Worm (Caenorhabditis elegans) whole organism, L1 larva: ENCODE results near the gene hum-10.

ENCODE experiments used
- C34B4.2 ChIP-seq: sonication (generic microtip); optimal IDR thresholded peaks from 2 replicates; lab custom pipeline; 2017; ENCODE audit warnings: mild to moderate bottlenecking, missing genetic modification characterization, missing compliant biosample characterization
- F16B12.6 ChIP-seq: fragments of 150-350 bp; optimal IDR thresholded peaks from 2 replicates; lab custom pipeline; 2014; ENCODE audit warnings: missing biosample characterization, missing genetic modification characterization
- alr-1 ChIP-seq: fragments of 200-800 bp; sonication (Bioruptor generic); optimal IDR thresholded peaks from 2 replicates; lab custom pipeline; 2018; ENCODE audit warnings: borderline replicate concordance, mild to moderate bottlenecking, missing genetic modification characterization, missing compliant biosample characterization
- aly-2 ChIP-seq: fragments of 150-350 bp; optimal IDR thresholded peaks from 2 replicates; lab custom pipeline; 2014; ENCODE audit warnings: missing biosample characterization, missing genetic modification characterization
- blmp-1 ChIP-seq: fragments of 150-350 bp; optimal IDR thresholded peaks from 2 replicates; lab custom pipeline; 2014; ENCODE audit warnings: missing biosample characterization, missing genetic modification characterization
- ceh-88 ChIP-seq: fragments of 200-800 bp; sonication (Bioruptor generic); IDR thresholded peaks from 2 replicates; pipeline ENCODE4 v1.3.6; 2022; ENCODE audit warnings: missing genetic modification characterization, missing compliant biosample characterization
- ceh-90 ChIP-seq: sonication (generic microtip); optimal IDR thresholded peaks from 2 replicates; lab custom pipeline; 2016; ENCODE audit warnings: missing genetic modification characterization, missing compliant biosample characterization
- ces-1 ChIP-seq: fragments of 150-350 bp; optimal IDR thresholded peaks from 2 replicates; lab custom pipeline; 2014; ENCODE audit warnings: missing biosample characterization, missing genetic modification reagents, missing genetic modification characterization
- dpl-1 ChIP-seq, 3 experiments: fragments of 150-350 bp in 2 of 3; sonication (generic microtip) in 1 of 3; optimal IDR thresholded peaks; 2 replicates each; lab custom pipeline; 2014 to 2017; ENCODE audit warnings: missing biosample characterization in 3 of 3, missing genetic modification characterization in 3 of 3, missing genetic modification reagents in 3 of 3
- efl-1 ChIP-seq, 4 experiments: fragments of 150-350 bp; optimal IDR thresholded peaks in 3 of 4; peaks in 1 of 4; 1 replicate in 1 of 4; 2 replicates in 3 of 4; lab custom pipeline; 2014; ENCODE audit warnings: missing biosample characterization in 2 of 4, missing genetic modification characterization in 2 of 4, missing genetic modification reagents in 2 of 4
- efl-3 ChIP-seq: fragments of 200-800 bp; sonication (Bioruptor generic); optimal IDR thresholded peaks from 2 replicates; lab custom pipeline; 2018; ENCODE audit warnings: mild to moderate bottlenecking, missing genetic modification characterization, missing compliant biosample characterization
- egl-13 ChIP-seq: sonication (generic microtip); optimal IDR thresholded peaks from 2 replicates; lab custom pipeline; 2016; ENCODE audit warnings: missing genotype, missing genetic modification reagents, missing genetic modification characterization, missing compliant biosample characterization
- egl-27 ChIP-seq, 2 experiments: fragments of 150-350 bp in 1 of 2; sonication (generic microtip); optimal IDR thresholded peaks; 3 replicates each; lab custom pipeline; 2017 to 2018; ENCODE audit warnings: missing biosample characterization in 2 of 2, missing genetic modification characterization in 2 of 2, missing genetic modification reagents in 2 of 2
- elt-2 ChIP-seq: sonication (generic microtip); optimal IDR thresholded peaks from 2 replicates; lab custom pipeline; 2016; ENCODE audit warnings: missing genetic modification characterization, mild to moderate bottlenecking, inconsistent platforms, missing compliant biosample characterization, missing genetic modification reagents
- elt-3 ChIP-seq, 6 experiments: fragments of 150-350 bp in 1 of 6; sonication (generic microtip); optimal IDR thresholded peaks; 2 replicates each; lab custom pipeline; 2017 to 2018; ENCODE audit warnings: missing biosample characterization in 6 of 6, missing genetic modification characterization in 6 of 6, inconsistent platforms in 1 of 6
- fkh-10 ChIP-seq: sonication (generic microtip); optimal IDR thresholded peaks from 2 replicates; lab custom pipeline; 2017; ENCODE audit warnings: missing biosample characterization, missing genetic modification reagents, missing genetic modification characterization
- hpl-2 ChIP-seq: fragments of 150-350 bp; optimal IDR thresholded peaks from 2 replicates; lab custom pipeline; 2014; ENCODE audit warnings: missing biosample characterization, missing genetic modification reagents, missing genetic modification characterization
- jun-1 ChIP-seq: fragments of 150-350 bp; optimal IDR thresholded peaks from 2 replicates; lab custom pipeline; 2014; ENCODE audit warnings: missing biosample characterization, missing genetic modification reagents, missing genetic modification characterization
- lin-14 ChIP-seq: fragments of 200-800 bp; sonication (Bioruptor generic); optimal IDR thresholded peaks from 2 replicates; lab custom pipeline; 2018; ENCODE audit warnings: mild to moderate bottlenecking, missing genetic modification characterization, moderate library complexity, missing compliant biosample characterization
- lin-35 ChIP-seq, 2 experiments: fragments of 150-350 bp; optimal IDR thresholded peaks; 2 replicates each; lab custom pipeline; 2014; ENCODE audit warnings: missing biosample characterization in 2 of 2, missing genetic modification characterization in 2 of 2, missing genetic modification reagents in 2 of 2
- lin-39 ChIP-seq: fragments of 150-350 bp; optimal IDR thresholded peaks from 2 replicates; lab custom pipeline; 2014; ENCODE audit warnings: missing biosample characterization, missing genetic modification reagents, missing genetic modification characterization
- lsy-2 ChIP-seq, 2 experiments: fragments of 150-350 bp; optimal IDR thresholded peaks; 2 replicates each; lab custom pipeline; 2014; ENCODE audit warnings: missing biosample characterization in 2 of 2, missing genetic modification characterization in 2 of 2
- mab-9 ChIP-seq: fragments of 200-800 bp; sonication (Bioruptor generic); IDR thresholded peaks from 2 replicates; pipeline ENCODE4 v1.3.6; 2022; ENCODE audit warnings: missing genetic modification reagents, missing genetic modification characterization, missing compliant biosample characterization
- mdl-1 ChIP-seq, 2 experiments: fragments of 150-350 bp; optimal IDR thresholded peaks; 2 replicates each; lab custom pipeline; 2014 to 2017; ENCODE audit warnings: missing biosample characterization in 2 of 2, missing genetic modification characterization in 2 of 2, inconsistent platforms in 1 of 2
- mef-2 ChIP-seq: fragments of 150-350 bp; optimal IDR thresholded peaks from 2 replicates; lab custom pipeline; 2014; ENCODE audit warnings: missing biosample characterization, missing genetic modification characterization
- nhr-11 ChIP-seq: fragments of 150-350 bp; optimal IDR thresholded peaks from 2 replicates; lab custom pipeline; 2014; ENCODE audit warnings: missing biosample characterization, missing genetic modification characterization
- nhr-12 ChIP-seq: sonication (generic microtip); optimal IDR thresholded peaks from 2 replicates; lab custom pipeline; 2017; ENCODE audit warnings: missing biosample characterization, missing genetic modification characterization
- nhr-19 ChIP-seq: fragments of 200-800 bp; sonication (Bioruptor generic); conservative IDR thresholded peaks from 2 replicates; pipeline ENCODE4 v1.3.6; 2022; ENCODE audit warnings: missing genetic modification characterization, missing compliant biosample characterization
- nhr-20 ChIP-seq: sonication (generic microtip); optimal IDR thresholded peaks from 2 replicates; lab custom pipeline; 2016; ENCODE audit warnings: mild to moderate bottlenecking, missing genetic modification characterization, missing compliant biosample characterization
- nhr-237 ChIP-seq: fragments of 150-350 bp; optimal IDR thresholded peaks from 2 replicates; lab custom pipeline; 2014; ENCODE audit warnings: missing biosample characterization, missing genetic modification characterization
- nhr-71 ChIP-seq: sonication (generic microtip); optimal IDR thresholded peaks from 2 replicates; lab custom pipeline; 2016; ENCODE audit warnings: mild to moderate bottlenecking, missing genetic modification characterization, moderate library complexity, missing compliant biosample characterization
- nhr-76 ChIP-seq: sonication (generic microtip); optimal IDR thresholded peaks from 2 replicates; lab custom pipeline; 2017; ENCODE audit warnings: missing biosample characterization, missing genetic modification characterization
- nhr-77 ChIP-seq: fragments of 150-350 bp; optimal IDR thresholded peaks from 2 replicates; lab custom pipeline; 2014; ENCODE audit warnings: missing biosample characterization, missing genetic modification characterization
- nhr-84 ChIP-seq: sonication (generic microtip); optimal IDR thresholded peaks from 2 replicates; lab custom pipeline; 2017; ENCODE audit warnings: missing biosample characterization, missing genetic modification characterization
- nhr-85 ChIP-seq: sonication (generic microtip); peaks from one replicate; lab custom pipeline; 2016; ENCODE audit warnings: missing genetic modification characterization, inconsistent platforms, missing compliant biosample characterization
- nhr-90 ChIP-seq: sonication (generic microtip); optimal IDR thresholded peaks from 2 replicates; lab custom pipeline; 2016; ENCODE audit warnings: mild to moderate bottlenecking, missing genetic modification characterization, missing compliant biosample characterization; ENCODE audit not compliant: poor library complexity
- pag-3 ChIP-seq: sonication (generic microtip); optimal IDR thresholded peaks from 2 replicates; lab custom pipeline; 2017; ENCODE audit warnings: missing genetic modification characterization, mild to moderate bottlenecking, missing compliant biosample characterization, antibody characterized with exemption, borderline replicate concordance; ENCODE audit not compliant: insufficient read depth
- pax-3 ChIP-seq: fragments of 200-800 bp; sonication (Bioruptor generic); optimal IDR thresholded peaks from 2 replicates; lab custom pipeline; 2018; ENCODE audit warnings: mild to moderate bottlenecking, missing genetic modification characterization, moderate library complexity, missing compliant biosample characterization
- pqm-1 ChIP-seq: sonication (generic microtip); optimal IDR thresholded peaks from 3 replicates; lab custom pipeline; 2017; ENCODE audit warnings: missing biosample characterization, missing genetic modification characterization
- snpc-4 ChIP-seq: fragments of 150-350 bp; optimal IDR thresholded peaks from 2 replicates; lab custom pipeline; 2014; ENCODE audit warnings: missing biosample characterization, missing genetic modification characterization
- sup-37 ChIP-seq: fragments of 200-800 bp; sonication (Bioruptor generic); optimal IDR thresholded peaks from 2 replicates; lab custom pipeline; 2018; ENCODE audit warnings: mild to moderate bottlenecking, missing genetic modification characterization, missing compliant biosample characterization
- tbx-2 ChIP-seq: sonication (generic microtip); optimal IDR thresholded peaks from 2 replicates; lab custom pipeline; 2016; ENCODE audit warnings: missing genetic modification characterization, missing compliant biosample characterization
- unc-130 ChIP-seq: fragments of 150-350 bp; optimal IDR thresholded peaks from 2 replicates; lab custom pipeline; 2017; ENCODE audit warnings: missing biosample characterization, missing genetic modification characterization, inconsistent platforms
- unc-98 ChIP-seq: fragments of 200-800 bp; sonication (Bioruptor generic); IDR thresholded peaks from 2 replicates; pipeline ENCODE4 v1.3.6; 2022; ENCODE audit warnings: missing genetic modification characterization, missing compliant biosample characterization
- vab-15 ChIP-seq: sonication (generic microtip); optimal IDR thresholded peaks from 2 replicates; lab custom pipeline; 2017; ENCODE audit warnings: missing genotype, mild to moderate bottlenecking, missing genetic modification characterization, missing compliant biosample characterization
- xbp-1 ChIP-seq: sonication (generic microtip); optimal IDR thresholded peaks from 2 replicates; lab custom pipeline; 2016; ENCODE audit warnings: missing genetic modification characterization, missing compliant biosample characterization
- zag-1 ChIP-seq: fragments of 150-350 bp; optimal IDR thresholded peaks from 2 replicates; lab custom pipeline; 2014; ENCODE audit warnings: missing biosample characterization, missing genetic modification characterization
- zip-4 ChIP-seq: fragments of 200-800 bp; sonication (Bioruptor generic); optimal IDR thresholded peaks from 2 replicates; lab custom pipeline; 2018; ENCODE audit warnings: mild to moderate bottlenecking, missing genetic modification characterization, moderate library complexity, missing compliant biosample characterization
- ztf-11 ChIP-seq, 2 experiments: sonication (generic microtip); optimal IDR thresholded peaks; 2 replicates each; lab custom pipeline; 2016 to 2017; ENCODE audit warnings: missing genetic modification characterization in 2 of 2, missing biosample characterization in 1 of 2, missing compliant biosample characterization in 1 of 2

Gene hum-10

ce11 chrX:4795329-4795728 is 13.2 kb upstream of the hum-10 start (continued):
- no peak for TF ChIP-seq unc-98 (GFP tag; lab: Robert Waterston, UW)
- TF ChIP-seq jun-1 (tag; lab: Kevin White, UChicago) = peak; percentile 69
- peak; percentile 12 for TF ChIP-seq pqm-1 (tag; lab: Kevin White, UChicago)
- no peak for TF ChIP-seq fkh-10 (GFP tag; lab: Kevin White, UChicago)
- peak in 1 of 6 experiments; percentile 36 for TF ChIP-seq elt-3 (tag; optimal IDR thresholded peaks at IDR 0.05; lab: Kevin White, UChicago)
- no peak for TF ChIP-seq nhr-11
- no peak for TF ChIP-seq nhr-76
- no peak for TF ChIP-seq C34B4.2 (tag; lab: Kevin White, UChicago)
- no peak for TF ChIP-seq nhr-77 (tag; lab: Kevin White, UChicago)
- no peak for TF ChIP-seq alr-1 (tag; lab: Kevin White, UChicago)
- no peak for TF ChIP-seq pag-3 (tag; lab: Kevin White, UChicago)
- TF ChIP-seq zag-1 (tag; lab: Kevin White, UChicago) = no peak
- no peak for TF ChIP-seq ceh-88 (GFP tag; lab: Robert Waterston, UW)
- no peak for TF ChIP-seq xbp-1 (tag; lab: Kevin White, UChicago)
- no peak for TF ChIP-seq ceh-90 (tag; lab: Kevin White, UChicago)
- peak; percentile 48 for TF ChIP-seq nhr-71 (tag; lab: Kevin White, UChicago)
- TF ChIP-seq nhr-19 (GFP tag; lab: Robert Waterston, UW) = no peak; the same call in 1 of the 2 replicates
- TF ChIP-seq mab-9 (GFP tag; lab: Robert Waterston, UW) = no peak
- TF ChIP-seq tbx-2 = no peak
- no peak for TF ChIP-seq zip-4 (GFP tag; lab: Kevin White, UChicago)
- TF ChIP-seq nhr-85 (tag; lab: Kevin White, UChicago) = peak; percentile 18
- TF ChIP-seq efl-1 (optimal IDR thresholded peaks at IDR 0.05; lab: Kevin White, UChicago) = no peak
- TF ChIP-seq efl-1 (GFP tag; optimal IDR thresholded peaks at IDR 0.05 in 1 of 2; lab: Kevin White, UChicago) = peak in 1 of 2 experiments; percentile 69
- no peak for TF ChIP-seq nhr-237 (tag; lab: Kevin White, UChicago)
- TF ChIP-seq hpl-2 (GFP tag; lab: Kevin White, UChicago) = no peak
- no peak for TF ChIP-seq mef-2 (tag; lab: Kevin White, UChicago)
- TF ChIP-seq egl-13 (tag; lab: Kevin White, UChicago) = no peak
- TF ChIP-seq ces-1 (GFP tag; lab: Kevin White, UChicago) = no peak
- no peak for TF ChIP-seq lin-39 (tag; lab: Kevin White, UChicago)
- TF ChIP-seq ztf-11 (tag; optimal IDR thresholded peaks at IDR 0.05; lab: Kevin White, UChicago) = no peak
- no peak for TF ChIP-seq aly-2 (tag; lab: Kevin White, UChicago)
- no peak for TF ChIP-seq dpl-1 (GFP tag; optimal IDR thresholded peaks at IDR 0.05; lab: Kevin White, UChicago)
- no peak for TF ChIP-seq sup-37 (GFP tag; lab: Kevin White, UChicago)
- TF ChIP-seq vab-15 (tag; lab: Kevin White, UChicago) = no peak
- TF ChIP-seq, all 84 proteins: peak for 14

- no peak for TF ChIP-seq F16B12.6
- peak in 1 of 2 experiments; percentile 56 for TF ChIP-seq lin-35 (GFP tag; optimal IDR thresholded peaks at IDR 0.05; lab: Kevin White, UChicago)
- TF ChIP-seq pax-3 = peak; percentile 20
- peak; percentile 18 for TF ChIP-seq lin-14 (GFP tag; lab: Kevin White, UChicago)
- no peak for TF ChIP-seq nhr-237 (tag; lab: Kevin White, UChicago)
- TF ChIP-seq egl-27 (tag; optimal IDR thresholded peaks at IDR 0.05; lab: Kevin White, UChicago) = no peak
- TF ChIP-seq nhr-84 (tag; lab: Kevin White, UChicago) = no peak
- TF ChIP-seq pqm-1 (tag; lab: Kevin White, UChicago) = peak; percentile 77
- TF ChIP-seq jun-1 (tag; lab: Kevin White, UChicago) = peak; percentile 28
- TF ChIP-seq lsy-2 (tag; optimal IDR thresholded peaks at IDR 0.05; lab: Kevin White, UChicago) = peak in 1 of 2 experiments; percentile 19
- TF ChIP-seq nhr-12 (tag; lab: Kevin White, UChicago) = no peak
- peak; percentile 80 for TF ChIP-seq blmp-1 (tag; lab: Kevin White, UChicago)
- TF ChIP-seq nhr-20 (tag; lab: Kevin White, UChicago) = peak; percentile 17
- TF ChIP-seq elt-2 (tag; lab: Kevin White, UChicago) = peak; percentile 99
- TF ChIP-seq nhr-71 (tag; lab: Kevin White, UChicago) = peak; percentile 57
- no peak for TF ChIP-seq efl-1 (optimal IDR thresholded peaks at IDR 0.05; lab: Kevin White, UChicago)
- TF ChIP-seq efl-1 (GFP tag; optimal IDR thresholded peaks at IDR 0.05 in 1 of 2; lab: Kevin White, UChicago) = peak in 1 of 2 experiments; percentile 33
- peak in 1 of 2 experiments; percentile 27 for TF ChIP-seq mdl-1 (tag; optimal IDR thresholded peaks at IDR 0.05; lab: Kevin White, UChicago)
- no peak for TF ChIP-seq unc-130 (tag; lab: Kevin White, UChicago)
- TF ChIP-seq nhr-90 (tag; lab: Kevin White, UChicago) = peak; percentile 36
- TF ChIP-seq efl-3 (GFP tag; lab: Kevin White, UChicago) = no peak
- no peak for TF ChIP-seq snpc-4 (tag; lab: Kevin White, UChicago)
Observed at ce11 chrX:4794062-4794461, 12.0 kb upstream of the hum-10 start.
